Fruit fly (Drosophila melanogaster) whole organism, pupa: ENCODE results near the gene CG46059.

Experiments used
- CG12605 ChIP-seq: fragments of 200-800 bp; sonication (Bioruptor generic); IDR thresholded peaks from 2 replicates; pipeline ENCODE4 v1.3.6; 2022; ENCODE audit warnings: missing biosample characterization, missing genetic modification characterization
- CG15710 ChIP-seq: fragments of 200-800 bp; sonication (Bioruptor generic); optimal IDR thresholded peaks from 2 replicates; lab custom pipeline; 2018; ENCODE audit warnings: missing biosample characterization, mild to moderate bottlenecking, missing genetic modification characterization, moderate library complexity
- CG17806 ChIP-seq: fragments of 200-800 bp; sonication (Bioruptor generic); optimal IDR thresholded peaks from 2 replicates; lab custom pipeline; 2018; ENCODE audit warnings: missing biosample characterization, mild to moderate bottlenecking, missing genetic modification characterization, moderate library complexity
- CG32121 ChIP-seq: fragments of 200-800 bp; sonication (Bioruptor generic); IDR thresholded peaks from 2 replicates; pipeline ENCODE4 v1.3.6; 2022; ENCODE audit warnings: missing biosample characterization, missing genetic modification characterization
- CG34367 ChIP-seq: fragments of 200-800 bp; sonication (Bioruptor generic); optimal IDR thresholded peaks from 2 replicates; lab custom pipeline; 2018; ENCODE audit warnings: missing biosample characterization, mild to moderate bottlenecking, missing genetic modification characterization
- CG4496 ChIP-seq: fragments of 200-800 bp; sonication (Bioruptor generic); IDR thresholded peaks from 3 replicates; pipeline ENCODE4 v1.3.6; 2022; ENCODE audit warnings: missing biosample characterization, missing genetic modification characterization
- Pif1B ChIP-seq: fragments of 200-800 bp; sonication (Bioruptor generic); optimal IDR thresholded peaks from 3 replicates; lab custom pipeline; 2016; ENCODE audit warnings: missing biosample characterization, missing genetic modification characterization
- Snoo ChIP-seq: fragments of 200-800 bp; sonication (Bioruptor generic); optimal IDR thresholded peaks from 3 replicates; lab custom pipeline; 2017; ENCODE audit warnings: missing biosample characterization, mild to moderate bottlenecking, missing genetic modification characterization, inconsistent platforms

- TF ChIP-seq CG15710 (tag; lab: Kevin White, UChicago) (peak; percentile 41), CG32121 (GFP tag; lab: Robert Waterston, UW) (no peak; the same call in 1 of the 2 replicates), CG17806 (tag; lab: Kevin White, UChicago) (no peak), CG4496 (GFP tag; lab: Robert Waterston, UW) (peak; percentile 43; the same call in 2 of the 3 replicates), Snoo (tag; lab: Kevin White, UChicago) (no peak), CG34367 (tag; lab: Kevin White, UChicago) (peak; percentile 17), Pif1B (GFP tag; lab: Kevin White, UChicago) (no peak), CG12605 (GFP tag; lab: Robert Waterston, UW) (peak; percentile 45; the same call in 1 of the 2 replicates)
Observed at dm6 chr2L:19134814-19135523, 48.6 kb downstream of the CG46059 start, which contains the start of gene Polr1D.
